Worm (Caenorhabditis elegans): ENCODE data around the gene str-158.

Gene str-158

ce11 chrIV:4930045-4930444 is 12.2 kb downstream of the str-158 start, which contains the start of gene Y9C9A.8:
Gene Y9C9A.8 (plus strand): TSS chrIV:4930345.
- TF ChIP-seq mec-3 (tag; optimal IDR thresholded peaks at IDR 0.05; ENCODE audit: borderline replicate concordance) = no peak
- no peak for TF ChIP-seq unc-55 (GFP tag; optimal IDR thresholded peaks at IDR 0.05)
- no peak for TF ChIP-seq ceh-30 (tag; optimal IDR thresholded peaks at IDR 0.05)
- no peak for TF ChIP-seq nhr-232 (tag; optimal IDR thresholded peaks at IDR 0.05)
- TF ChIP-seq eyg-1 (tag; optimal IDR thresholded peaks at IDR 0.05) = no peak
- TF ChIP-seq ceh-9 (tag; optimal IDR thresholded peaks at IDR 0.05) = no peak
- no peak for TF ChIP-seq ceh-31 (tag; optimal IDR thresholded peaks at IDR 0.05)
- TF ChIP-seq madf-2 (tag; optimal IDR thresholded peaks at IDR 0.05) = no peak
- TF ChIP-seq ceh-14 (tag; optimal IDR thresholded peaks at IDR 0.05) = no peak
- no peak for TF ChIP-seq pqm-1 (tag; optimal IDR thresholded peaks at IDR 0.05)
- no peak for TF ChIP-seq dve-1 (tag; optimal IDR thresholded peaks at IDR 0.05)
- TF ChIP-seq ceh-34 (tag; optimal IDR thresholded peaks at IDR 0.05) = no peak
- no peak for TF ChIP-seq Y22D7AL.16 (tag; optimal IDR thresholded peaks at IDR 0.05)
- TF ChIP-seq dmd-4 (tag; optimal IDR thresholded peaks at IDR 0.05; ENCODE audit: borderline replicate concordance) = no peak
- no peak for TF ChIP-seq unc-86 (tag; optimal IDR thresholded peaks at IDR 0.05)
- TF ChIP-seq rnt-1 (tag; optimal IDR thresholded peaks at IDR 0.05) = no peak

ce11 chrIV:4930754-4931322 is 13.0 kb downstream of the str-158 start:
- no peak for TF ChIP-seq ceh-30 (tag; optimal IDR thresholded peaks at IDR 0.05)
- peak; percentile 33 for TF ChIP-seq elt-2 (tag; optimal IDR thresholded peaks at IDR 0.05)

ce11 chrIV:4934103-4934502 is 16.2 kb downstream of the str-158 start, which contains the start of gene str-153:
Gene str-153 (plus strand): TSS chrIV:4934403.
- TF ChIP-seq pat-9 (tag; optimal IDR thresholded peaks at IDR 0.05) = no peak
- no peak for TF ChIP-seq ceh-9 (tag; optimal IDR thresholded peaks at IDR 0.05)
- TF ChIP-seq mec-3 (tag; optimal IDR thresholded peaks at IDR 0.05; ENCODE audit: borderline replicate concordance) = no peak
- no peak for TF ChIP-seq nfya-1 (tag; optimal IDR thresholded peaks at IDR 0.05)
- no peak for TF ChIP-seq dve-1 (tag; optimal IDR thresholded peaks at IDR 0.05)

ce11 chrIV:4937647-4938046 is 19.8 kb downstream of the str-158 start, which contains the start of gene fbxa-86:
Gene fbxa-86 (minus strand): TSS chrIV:4938013.
- TF ChIP-seq ceh-45 (GFP tag; IDR thresholded peaks at IDR 0.05) = no peak
- no peak for TF ChIP-seq pag-3 (tag; optimal IDR thresholded peaks at IDR 0.05; ENCODE audit: borderline replicate concordance)
- no peak for TF ChIP-seq ref-2 (tag; optimal IDR thresholded peaks at IDR 0.05)
- no peak for TF ChIP-seq dmd-4 (tag; optimal IDR thresholded peaks at IDR 0.05; ENCODE audit: borderline replicate concordance)

ce11 chrIV:4938664-4939063 is 20.8 kb downstream of the str-158 start, which contains the start of gene str-168:
Gene str-168 (plus strand): TSS chrIV:4938964.
- TF ChIP-seq T23F11.4 (GFP tag; optimal IDR thresholded peaks at IDR 0.05) = no peak
- TF ChIP-seq ahr-1 (tag; optimal IDR thresholded peaks at IDR 0.05) = no peak
- TF ChIP-seq nfya-1 (tag; optimal IDR thresholded peaks at IDR 0.05) = no peak

- TF ChIP-seq fkh-6 (tag; optimal IDR thresholded peaks at IDR 0.05) (no peak), T23F11.4 (GFP tag; optimal IDR thresholded peaks at IDR 0.05) (no peak), fkh-10 (GFP tag; optimal IDR thresholded peaks at IDR 0.05) (no peak), syd-9 (tag; optimal IDR thresholded peaks at IDR 0.05) (no peak)
Observed at ce11 chrIV:4941681-4942080, 23.8 kb downstream of the str-158 start, which contains the start of gene Y9C9A.5. Gene Y9C9A.5 (plus strand): TSS chrIV:4941981.

ce11 chrIV:4945771-4946170 is 27.9 kb downstream of the str-158 start, which contains the start of gene str-169:
Gene str-169 (plus strand): TSS chrIV:4946071.
- TF ChIP-seq ceh-18 (tag; optimal IDR thresholded peaks at IDR 0.05) (no peak), npax-4 (tag; optimal IDR thresholded peaks at IDR 0.05) (no peak), pag-3 (tag; optimal IDR thresholded peaks at IDR 0.05; ENCODE audit: borderline replicate concordance) (no peak), ceh-2 (tag; optimal IDR thresholded peaks at IDR 0.05) (no peak), ama-1 (optimal IDR thresholded peaks at IDR 0.05) (no peak), syd-9 (tag; optimal IDR thresholded peaks at IDR 0.05) (no peak), hlh-30 (tag; optimal IDR thresholded peaks at IDR 0.05; ENCODE audit: insufficient read depth) (no peak), fkh-10 (GFP tag; optimal IDR thresholded peaks at IDR 0.05) (no peak), nhr-11 (tag; optimal IDR thresholded peaks at IDR 0.05) (no peak), C08G9.2 (tag; optimal IDR thresholded peaks at IDR 0.05) (no peak), K02D7.2 (tag; optimal IDR thresholded peaks at IDR 0.05) (no peak), pha-2 (tag; optimal IDR thresholded peaks at IDR 0.05) (no peak), hlh-8 (tag; optimal IDR thresholded peaks at IDR 0.05) (no peak), sox-2 (GFP tag; IDR thresholded peaks at IDR 0.05) (no peak), nfya-1 (tag; optimal IDR thresholded peaks at IDR 0.05) (no peak), unc-55 (GFP tag; optimal IDR thresholded peaks at IDR 0.05) (no peak), Y22D7AL.16 (tag; optimal IDR thresholded peaks at IDR 0.05) (no peak), ceh-48 (tag; optimal IDR thresholded peaks at IDR 0.05) (no peak)

Data from whole organism, late embryonic.